Worm (Caenorhabditis elegans): ENCODE data around the gene ZK1290.14.

Gene ZK1290.14

DNA sequence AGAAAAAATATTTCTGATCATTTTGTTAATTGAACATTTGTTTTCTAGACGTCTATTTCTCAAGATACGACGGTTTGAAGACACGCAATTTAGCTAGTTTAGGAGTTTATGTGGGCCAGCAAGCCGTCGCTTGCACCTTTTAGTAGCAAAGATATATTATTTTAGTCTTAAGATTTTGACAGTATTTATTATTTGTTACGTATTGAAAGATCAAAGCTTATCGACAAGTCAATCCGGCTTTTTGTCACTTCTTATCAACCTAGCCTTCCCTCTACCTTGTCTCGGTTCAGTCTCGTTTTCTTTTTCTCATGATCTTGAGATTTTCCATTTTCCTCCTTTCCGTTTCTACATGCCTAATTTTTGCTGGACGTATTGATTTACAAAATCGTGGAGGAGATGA is 18.8 kb upstream of the ZK1290.14 start, which contains the start of gene F35D2.2:
Gene F35D2.2 (plus strand): TSS at position 301 of the 400 bp plus-strand sequence.
- TF ChIP-seq aha-1 (tag) (peak; percentile 53), nhr-102 (tag; optimal IDR thresholded peaks at IDR 0.05) (no peak)

DNA sequence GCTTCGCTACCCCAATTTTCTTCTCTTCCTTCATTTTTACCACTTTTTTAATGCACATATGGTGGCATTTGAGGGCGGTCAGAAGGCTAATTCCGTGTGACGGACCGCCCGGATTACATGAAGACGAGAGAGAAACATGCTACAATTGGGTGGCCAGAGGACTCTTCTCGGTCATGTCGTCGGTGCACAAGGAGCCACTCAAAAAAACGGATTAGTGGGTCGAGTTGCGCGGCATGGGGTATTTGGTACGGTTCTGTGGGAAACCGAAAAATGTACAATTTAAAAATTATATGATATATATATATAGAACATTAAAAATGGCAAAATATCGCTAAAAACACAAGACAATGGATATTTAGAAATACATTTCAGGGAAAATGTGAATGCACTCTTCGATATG is 15.4 kb upstream of the ZK1290.14 start:
- TF ChIP-seq lsy-2 (tag; optimal IDR thresholded peaks at IDR 0.05), result no peak
- TF ChIP-seq skn-1 (tag; optimal IDR thresholded peaks at IDR 0.05), result no peak
- no peak for TF ChIP-seq zfp-2 (tag; optimal IDR thresholded peaks at IDR 0.05)
- TF ChIP-seq madf-5 (GFP tag; IDR thresholded peaks at IDR 0.05), result 0 out of 4 replicates have a peak, but pooled peaks of 1 of the 2 experiments have one; percentile 13
- TF ChIP-seq Y5F2A.4 (GFP tag; optimal IDR thresholded peaks at IDR 0.05), result no peak
- no peak for TF ChIP-seq ceh-44 (GFP tag; IDR thresholded peaks at IDR 0.05)

DNA sequence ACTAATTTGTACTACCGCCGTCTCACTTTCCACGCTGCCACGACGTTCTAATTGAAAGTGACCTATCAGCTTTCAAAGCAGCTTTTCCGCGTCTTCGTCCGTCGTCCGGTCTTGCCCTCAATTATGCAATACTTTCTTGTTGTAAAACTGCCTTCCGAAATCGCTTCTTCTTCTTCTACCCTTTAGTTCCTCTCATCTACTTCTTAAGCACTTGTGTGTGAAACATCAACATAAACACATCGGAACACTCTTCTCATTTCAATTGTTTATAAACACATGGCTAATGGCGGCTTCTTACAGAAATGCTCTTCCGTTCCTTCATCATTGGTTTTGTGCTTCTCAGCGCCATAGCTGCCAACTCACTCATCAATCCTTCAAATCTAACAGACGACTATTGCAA is 14.9 kb upstream of the ZK1290.14 start, which contains the start of gene F35D2.3:
Gene F35D2.3 (plus strand): TSS at position 301 of the 400 bp plus-strand sequence.
- TF ChIP-seq nhr-28 (tag; optimal IDR thresholded peaks at IDR 0.05), result no peak
- TF ChIP-seq fkh-10 (GFP tag; optimal IDR thresholded peaks at IDR 0.05), result no peak
- TF ChIP-seq cey-2 (tag; optimal IDR thresholded peaks at IDR 0.05; ENCODE audit: borderline replicate concordance, insufficient read depth), result no peak
- TF ChIP-seq T20F7.1 (GFP tag; optimal IDR thresholded peaks at IDR 0.05), result no peak
- TF ChIP-seq egl-43 (GFP tag; IDR thresholded peaks at IDR 0.05), result no peak
- no peak for TF ChIP-seq snpc-4 (tag; optimal IDR thresholded peaks at IDR 0.05)
- no peak for TF ChIP-seq ctbp-1 (GFP tag; IDR thresholded peaks at IDR 0.05)
- TF ChIP-seq F44E2.7 (GFP tag; IDR thresholded peaks at IDR 0.05), result no peak
- TF ChIP-seq lin-1 (GFP tag; IDR thresholded peaks at IDR 0.05), result no peak
- no peak for TF ChIP-seq egl-27 (tag; optimal IDR thresholded peaks at IDR 0.05)
- TF ChIP-seq hif-1 (tag; optimal IDR thresholded peaks at IDR 0.05), result no peak
- no peak for TF ChIP-seq zfp-3 (GFP tag; conservative IDR thresholded peaks at IDR 0.05)
- TF ChIP-seq mxl-2 (GFP tag; conservative IDR thresholded peaks at IDR 0.05), result no peak
- no peak for TF ChIP-seq nhr-48 (tag; optimal IDR thresholded peaks at IDR 0.05)

ce11 chrII:7562616-7563015 is 7.2 kb upstream of the ZK1290.14 start:
- no peak for TF ChIP-seq lin-39 (tag; optimal IDR thresholded peaks at IDR 0.05)
- TF ChIP-seq ztf-11 (tag; optimal IDR thresholded peaks at IDR 0.05), result no peak
- peak in 1 of 2 experiments; percentile 87 for TF ChIP-seq unc-62 (GFP tag; optimal IDR thresholded peaks at IDR 0.05 in 1 of 2)
- TF ChIP-seq unc-62 (tag; optimal IDR thresholded peaks at IDR 0.05), result no peak

ce11 chrII:7561494-7561893 is 6.1 kb upstream of the ZK1290.14 start, which contains the start of the genes ZK1290.11 and ZK1290.1:
Gene ZK1290.11 (minus strand): TSS chrII:7561594.
Gene ZK1290.1 (plus strand): TSS chrII:7561764.
- no peak for TF ChIP-seq skn-1 (tag; optimal IDR thresholded peaks at IDR 0.05)
- TF ChIP-seq gei-8 (GFP tag; optimal IDR thresholded peaks at IDR 0.05), result no peak
- TF ChIP-seq cey-2 (tag; optimal IDR thresholded peaks at IDR 0.05; ENCODE audit: borderline replicate concordance, insufficient read depth), result no peak
- no peak for TF ChIP-seq jun-1 (tag; optimal IDR thresholded peaks at IDR 0.05)
- no peak for TF ChIP-seq madf-9 (GFP tag; conservative IDR thresholded peaks at IDR 0.05)
- TF ChIP-seq zip-2 (tag; optimal IDR thresholded peaks at IDR 0.05), result no peak
- TF ChIP-seq lin-39 (tag; optimal IDR thresholded peaks at IDR 0.05), result no peak
- TF ChIP-seq spr-3 (GFP tag; optimal IDR thresholded peaks at IDR 0.05), result no peak
- TF ChIP-seq aly-2 (tag; optimal IDR thresholded peaks at IDR 0.05), result no peak
- no peak for TF ChIP-seq dmd-8 (GFP tag; IDR thresholded peaks at IDR 0.05)
- TF ChIP-seq daf-8 (GFP tag; IDR thresholded peaks at IDR 0.05), result no peak
